Worm (Caenorhabditis elegans) whole organism, L2 larva: Measurements from ENCODE around the gene lys-5.
A peak's percentile ranks its signal among the peaks of the same experiment; 100 is the strongest.

Experiments used
- C34F6.9 ChIP-seq: fragments of 150-350 bp; optimal IDR thresholded peaks from 2 replicates; lab custom pipeline; 2014; ENCODE audit warnings: missing biosample characterization, missing genetic modification characterization
- F13H6.1 ChIP-seq: sonication (generic microtip); optimal IDR thresholded peaks from 2 replicates; lab custom pipeline; 2016; ENCODE audit warnings: missing genetic modification characterization, missing compliant biosample characterization
- R02D3.7 ChIP-seq: fragments of 150-350 bp; optimal IDR thresholded peaks from 2 replicates; lab custom pipeline; 2014; ENCODE audit warnings: missing biosample characterization, missing genetic modification characterization
- alr-1 ChIP-seq: fragments of 150-350 bp; optimal IDR thresholded peaks from 2 replicates; lab custom pipeline; 2014; ENCODE audit warnings: missing biosample characterization, missing genetic modification characterization
- ama-1 ChIP-seq: fragments of 150-350 bp; optimal IDR thresholded peaks from 2 replicates; lab custom pipeline; 2018; ENCODE audit warnings: inconsistent platforms
- blmp-1 ChIP-seq: sonication (generic microtip); optimal IDR thresholded peaks from 2 replicates; lab custom pipeline; 2017; ENCODE audit warnings: missing genetic modification characterization, mild to moderate bottlenecking, missing compliant biosample characterization, antibody characterized with exemption, moderate library complexity; ENCODE audit not compliant: insufficient read depth
- ceh-82 ChIP-seq: fragments of 150-350 bp; optimal IDR thresholded peaks from 2 replicates; lab custom pipeline; 2014; ENCODE audit warnings: missing biosample characterization, missing genetic modification characterization
- crh-2 ChIP-seq: sonication (generic microtip); optimal IDR thresholded peaks from 2 replicates; lab custom pipeline; 2017; ENCODE audit warnings: missing biosample characterization, missing genetic modification characterization
- dmd-4 ChIP-seq: sonication (generic microtip); optimal IDR thresholded peaks from 2 replicates; lab custom pipeline; 2017; ENCODE audit warnings: missing biosample characterization, missing genetic modification characterization
- fos-1 ChIP-seq: fragments of 150-350 bp; optimal IDR thresholded peaks from 2 replicates; lab custom pipeline; 2014; ENCODE audit warnings: missing biosample characterization, missing genetic modification characterization
- gmeb-1 ChIP-seq: fragments of 150-350 bp; optimal IDR thresholded peaks from 2 replicates; lab custom pipeline; 2014; ENCODE audit warnings: missing biosample characterization, missing genetic modification characterization
- lin-11 ChIP-seq: fragments of 150-350 bp; sonication (generic microtip); optimal IDR thresholded peaks from 2 replicates; lab custom pipeline; 2014; ENCODE audit warnings: missing biosample characterization, missing genetic modification characterization, inconsistent platforms, mixed read lengths
- lin-13 ChIP-seq: fragments of 150-350 bp; optimal IDR thresholded peaks from 2 replicates; lab custom pipeline; 2014; ENCODE audit warnings: missing biosample characterization, missing genetic modification reagents, missing genetic modification characterization
- lsy-2 ChIP-seq, 2 experiments: fragments of 150-350 bp in 1 of 2; sonication (generic microtip) in 1 of 2; optimal IDR thresholded peaks; 2 replicates each; lab custom pipeline; 2014 to 2017; ENCODE audit warnings: missing biosample characterization in 2 of 2, missing genetic modification characterization in 2 of 2
- nhr-10 ChIP-seq: sonication (generic microtip); optimal IDR thresholded peaks from 2 replicates; lab custom pipeline; 2017; ENCODE audit warnings: missing biosample characterization, missing genetic modification characterization
- nhr-129 ChIP-seq: fragments of 150-350 bp; optimal IDR thresholded peaks from 2 replicates; lab custom pipeline; 2014; ENCODE audit warnings: missing biosample characterization, missing genetic modification characterization
- nhr-25 ChIP-seq: fragments of 150-350 bp; sonication (generic microtip); optimal IDR thresholded peaks from 3 replicates; lab custom pipeline; 2014; ENCODE audit warnings: missing biosample characterization, missing genetic modification characterization
- nhr-6 ChIP-seq: fragments of 150-350 bp; optimal IDR thresholded peaks from 2 replicates; lab custom pipeline; 2014; ENCODE audit warnings: missing biosample characterization, missing genetic modification characterization
- peb-1 ChIP-seq: fragments of 150-350 bp; optimal IDR thresholded peaks from 2 replicates; lab custom pipeline; 2014; ENCODE audit warnings: missing biosample characterization, missing genetic modification characterization
- sma-3 ChIP-seq: sonication (generic microtip); optimal IDR thresholded peaks from 2 replicates; lab custom pipeline; 2016; ENCODE audit warnings: missing genetic modification reagents, missing genetic modification characterization, missing compliant biosample characterization
- sma-9 ChIP-seq, 2 experiments: fragments of 150-350 bp in 1 of 2; sonication (generic microtip) in 1 of 2; optimal IDR thresholded peaks; 2 replicates each; lab custom pipeline; 2014 to 2016; ENCODE audit warnings: missing genetic modification characterization in 2 of 2, mild to moderate bottlenecking in 1 of 2, missing biosample characterization in 1 of 2, missing compliant biosample characterization in 1 of 2, missing genetic modification reagents in 1 of 2, moderate library complexity in 1 of 2
- unc-39 ChIP-seq: fragments of 150-350 bp; optimal IDR thresholded peaks from 2 replicates; lab custom pipeline; 2014; ENCODE audit warnings: missing biosample characterization, missing genetic modification characterization
- unc-55 ChIP-seq: fragments of 150-350 bp; sonication (generic microtip); optimal IDR thresholded peaks from 3 replicates; lab custom pipeline; 2014; ENCODE audit warnings: missing biosample characterization, missing genetic modification reagents, missing genetic modification characterization
- ztf-1 ChIP-seq: fragments of 200-800 bp; sonication (Bioruptor generic); conservative IDR thresholded peaks from 2 replicates; pipeline ENCODE4 v1.3.6; 2022; ENCODE audit warnings: missing genetic modification characterization, missing compliant biosample characterization
- ztf-11 ChIP-seq: sonication (generic microtip); optimal IDR thresholded peaks from 2 replicates; lab custom pipeline; 2017; ENCODE audit warnings: missing biosample characterization, missing genetic modification characterization
- ztf-4 ChIP-seq: fragments of 150-350 bp; optimal IDR thresholded peaks from 2 replicates; lab custom pipeline; 2014; ENCODE audit warnings: missing biosample characterization, missing genetic modification characterization

The lys-5 gene

DNA sequence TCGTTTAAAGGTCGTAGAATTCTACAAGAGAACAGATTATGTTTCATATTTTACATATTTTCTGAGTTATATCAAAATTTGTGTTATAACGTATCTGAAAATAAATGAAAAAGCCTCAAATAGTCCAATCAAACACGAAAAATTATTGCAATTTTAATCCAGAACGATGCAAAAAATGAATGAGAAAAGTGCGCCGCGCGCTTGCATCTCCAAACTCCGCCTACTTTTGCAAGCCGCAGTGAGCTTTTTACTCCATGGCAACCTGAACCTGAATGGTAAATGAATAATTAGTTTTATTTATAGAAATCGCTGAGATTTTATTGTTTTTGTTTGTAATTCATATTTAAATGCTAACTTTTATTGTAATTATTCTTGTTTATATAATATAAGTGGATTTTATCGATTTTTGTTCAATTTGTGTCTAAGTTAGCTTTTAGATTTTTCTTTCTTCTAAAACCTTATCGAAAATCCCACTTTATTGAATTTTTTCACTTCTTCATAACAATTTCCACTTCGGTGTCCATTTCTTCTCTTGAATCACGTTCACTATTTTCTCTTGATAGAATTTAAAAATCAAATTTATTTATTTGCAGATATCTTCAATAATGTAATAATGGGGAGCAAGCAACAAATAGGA is 30.9 kb upstream of the lys-5 start, which contains the start of gene ZK809.5:
Gene ZK809.5 (plus strand): TSS at position 587 of the 637 bp plus-strand sequence.
- no peak for TF ChIP-seq R02D3.7 (tag; lab: Kevin White, UChicago)
- no peak for TF ChIP-seq ztf-1
- TF ChIP-seq ceh-82 (tag; lab: Kevin White, UChicago), result no peak
- no peak for TF ChIP-seq blmp-1
- TF ChIP-seq unc-55, result peak; percentile 37
- no peak for TF ChIP-seq nhr-10
- no peak for TF ChIP-seq sma-3 (GFP tag; lab: Kevin White, UChicago)
- TF ChIP-seq lin-13, result no peak
- TF ChIP-seq nhr-25, result no peak
- no peak for TF ChIP-seq alr-1
- TF ChIP-seq sma-9 (GFP tag; optimal IDR thresholded peaks at IDR 0.05; lab: Kevin White, UChicago), result no peak
- TF ChIP-seq sma-9 (tag; optimal IDR thresholded peaks at IDR 0.05; lab: Kevin White, UChicago), result no peak
- TF ChIP-seq lsy-2 (tag; optimal IDR thresholded peaks at IDR 0.05; lab: Kevin White, UChicago), result peak in 1 of 2 experiments; percentile 23
- no peak for TF ChIP-seq crh-2
- TF ChIP-seq C34F6.9 (tag; lab: Kevin White, UChicago), result no peak
- peak; percentile 16 for TF ChIP-seq lin-11

DNA sequence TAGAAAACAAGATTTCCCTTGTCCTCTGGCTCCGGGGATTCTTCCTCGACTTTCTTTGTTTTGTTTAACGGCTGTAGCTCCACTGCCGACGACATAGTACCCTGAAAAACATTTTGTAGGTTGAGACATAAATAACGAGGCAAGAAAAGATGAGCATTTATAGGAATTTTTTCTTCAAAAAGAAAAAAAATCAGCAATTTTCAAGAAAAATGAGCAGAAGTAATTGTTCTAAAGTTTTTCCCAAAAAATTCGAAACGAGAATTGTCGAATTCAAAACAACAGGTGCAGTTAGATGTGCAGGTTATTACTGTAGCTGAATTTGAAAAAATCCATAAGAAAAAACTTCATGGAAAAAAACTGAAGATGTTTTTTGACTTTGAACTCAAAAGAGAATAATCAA is 30.0 kb upstream of the lys-5 start, which contains the start of gene ent-1:
Gene ent-1 (minus strand): TSS at position 101 of the 400 bp plus-strand sequence.
- TF ChIP-seq lsy-2 (tag; optimal IDR thresholded peaks at IDR 0.05; lab: Kevin White, UChicago), result peak in 1 of 2 experiments; percentile 4
- no peak for TF ChIP-seq ama-1 (lab: Kevin White, UChicago)

DNA sequence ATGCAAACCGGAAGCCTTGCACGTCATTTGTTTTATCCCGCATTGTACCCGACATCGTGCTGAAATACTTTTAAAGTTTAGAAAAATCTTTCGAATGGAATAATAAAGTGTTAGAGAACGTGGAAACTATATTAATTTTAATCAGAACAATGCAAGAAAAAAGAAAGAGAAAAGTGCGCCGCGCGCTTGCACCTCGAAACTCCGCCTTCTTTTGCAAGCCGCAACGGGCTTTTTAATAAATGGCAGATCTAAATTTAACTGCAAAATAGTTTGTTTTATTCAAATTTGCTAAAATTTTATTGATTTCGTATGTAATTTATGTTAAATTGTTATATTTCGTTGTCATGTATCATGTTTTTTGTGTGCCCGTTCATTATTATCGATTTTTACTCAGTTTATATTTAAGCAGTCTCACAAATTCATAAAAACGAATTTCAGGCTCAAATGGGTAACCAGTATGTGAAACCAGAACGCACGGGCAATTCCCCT is 26.6 kb upstream of the lys-5 start, which contains the start of the genes acl-3 and ndub-6:
Gene acl-3 (minus strand): TSS at position 59 of the 489 bp plus-strand sequence.
Gene ndub-6 (plus strand): TSS at position 439 of the 489 bp plus-strand sequence.
- TF ChIP-seq ztf-11 (tag; lab: Kevin White, UChicago) (no peak), lsy-2 (tag; optimal IDR thresholded peaks at IDR 0.05; lab: Kevin White, UChicago) (peak in 1 of 2 experiments; percentile 14), peb-1 (no peak), F13H6.1 (no peak), C34F6.9 (tag; lab: Kevin White, UChicago) (peak; percentile 8), gmeb-1 (tag; lab: Kevin White, UChicago) (no peak)
- TF ChIP-seq, all 48 proteins: peak for 2

DNA sequence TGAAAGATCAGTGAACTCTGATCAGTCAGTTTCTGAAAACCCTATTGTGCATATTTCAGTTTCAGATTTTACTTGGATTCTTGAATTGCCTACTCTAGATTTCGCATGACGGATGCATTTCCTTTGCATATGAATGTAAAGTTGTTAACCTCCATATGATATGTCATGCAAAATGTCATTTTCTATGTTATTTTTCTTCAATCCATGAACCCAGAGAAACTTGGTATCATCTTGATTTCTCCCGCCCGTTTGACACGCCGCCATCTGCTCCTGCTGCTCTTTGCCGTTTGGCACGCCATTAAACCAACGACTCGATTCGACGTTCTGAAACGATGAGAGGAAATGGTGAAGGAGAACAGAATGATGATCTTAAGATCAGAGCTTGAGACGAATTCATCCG is 25.0 kb upstream of the lys-5 start:
- no peak for TF ChIP-seq crh-2
- TF ChIP-seq C34F6.9 (tag; lab: Kevin White, UChicago), result no peak
- no peak for TF ChIP-seq lsy-2 (tag; optimal IDR thresholded peaks at IDR 0.05; lab: Kevin White, UChicago)
- TF ChIP-seq nhr-10, result no peak
- no peak for TF ChIP-seq fos-1 (tag; lab: Kevin White, UChicago)
- TF ChIP-seq ceh-82 (tag; lab: Kevin White, UChicago), result no peak
- TF ChIP-seq unc-39, result no peak

DNA sequence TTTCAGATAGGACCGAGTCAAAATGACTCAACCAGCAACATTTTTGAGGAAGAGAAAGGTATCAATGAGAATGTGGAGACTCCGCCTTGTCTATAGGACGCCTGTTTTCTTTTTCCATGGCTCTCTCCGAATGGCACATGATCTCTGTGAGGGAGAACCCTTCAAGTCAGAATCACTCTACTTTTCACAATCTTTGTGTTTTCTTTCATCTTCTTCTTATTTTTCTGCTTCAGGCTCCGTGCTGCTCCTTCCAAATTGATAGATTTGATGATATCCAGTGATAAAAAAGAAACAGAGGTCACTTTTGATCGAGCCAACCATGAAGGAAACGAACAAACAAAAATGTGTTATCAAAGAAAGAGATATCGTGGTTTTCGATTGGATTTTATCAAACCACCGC is 23.6 kb upstream of the lys-5 start, which contains the start of gene ZK809.8:
Gene ZK809.8 (minus strand): TSS at position 34 of the 400 bp plus-strand sequence.
- TF ChIP-seq crh-2 (no peak), lsy-2 (tag; optimal IDR thresholded peaks at IDR 0.05; lab: Kevin White, UChicago) (peak in 1 of 2 experiments; percentile 27), F13H6.1 (peak; percentile 64), nhr-6 (tag; lab: Kevin White, UChicago) (peak; percentile 2), sma-9 (GFP tag; optimal IDR thresholded peaks at IDR 0.05; lab: Kevin White, UChicago) (peak; percentile 62), sma-9 (tag; optimal IDR thresholded peaks at IDR 0.05; lab: Kevin White, UChicago) (no peak), lin-11 (no peak), C34F6.9 (tag; lab: Kevin White, UChicago) (peak; percentile 30), nhr-129 (tag; lab: Kevin White, UChicago) (peak; percentile 44)

DNA sequence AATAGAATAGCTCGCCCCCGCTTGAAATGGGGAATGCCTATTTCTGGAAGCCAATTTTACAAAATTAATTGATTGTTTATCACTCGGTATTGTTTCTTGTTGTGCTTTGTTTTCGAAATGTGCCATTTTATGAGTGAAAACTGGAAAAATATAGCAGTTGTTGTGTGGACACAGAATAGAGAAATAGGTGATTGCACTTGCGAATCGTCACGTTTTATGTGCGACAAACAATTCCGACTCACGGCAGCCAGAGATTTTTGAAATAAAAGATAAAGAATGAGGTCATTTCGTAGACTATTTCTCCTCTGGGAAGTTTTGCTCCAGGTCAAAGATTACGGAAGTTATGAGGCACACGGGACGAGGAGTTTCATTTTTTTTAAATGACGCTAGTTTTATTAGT is 21.5 kb upstream of the lys-5 start:
- TF ChIP-seq ztf-1 (no peak), dmd-4 (tag; lab: Kevin White, UChicago) (no peak), F13H6.1 (peak; percentile 19), nhr-129 (tag; lab: Kevin White, UChicago) (peak; percentile 40), nhr-6 (tag; lab: Kevin White, UChicago) (peak; percentile 7), sma-9 (GFP tag; optimal IDR thresholded peaks at IDR 0.05; lab: Kevin White, UChicago) (peak; percentile 30), sma-9 (tag; optimal IDR thresholded peaks at IDR 0.05; lab: Kevin White, UChicago) (no peak), blmp-1 (no peak), unc-39 (no peak), ztf-4 (tag; lab: Kevin White, UChicago) (no peak), gmeb-1 (tag; lab: Kevin White, UChicago) (no peak)
